Worm (Caenorhabditis elegans): ENCODE results near the gene F23D12.3.

- TF ChIP-seq W03F9.2 (tag; optimal IDR thresholded peaks at IDR 0.05) (no peak), dao-5 (tag; optimal IDR thresholded peaks at IDR 0.05) (no peak), him-1 (tag; optimal IDR thresholded peaks at IDR 0.05) (no peak)
Measured at ce11 chrX:14492441-14492840, 50.0 kb downstream of the F23D12.3 start.
